Fruit fly (Drosophila melanogaster) whole organism, embryonic: ENCODE measurements around the gene CG12194.
A peak's percentile ranks its signal among the peaks of the same experiment; 100 is the strongest.

Experiments used
- Awh ChIP-seq: fragments of 200-800 bp; sonication (Bioruptor generic); IDR thresholded peaks from 2 replicates; pipeline ENCODE4, ENCODE4 v1.3.6; 2022; ENCODE audit warnings: missing biosample characterization, missing genetic modification characterization
- Bteb2 ChIP-seq: fragments of 200-800 bp; sonication (Bioruptor generic); optimal IDR thresholded peaks from 2 replicates; lab custom pipeline; 2016; ENCODE audit warnings: missing biosample characterization, missing genetic modification characterization
- CG12155 ChIP-seq: fragments of 200-800 bp; sonication (Bioruptor generic); optimal IDR thresholded peaks from 3 replicates; lab custom pipeline; 2016; ENCODE audit warnings: missing biosample characterization, missing genetic modification characterization
- CG12219 ChIP-seq: fragments of 200-800 bp; sonication (Bioruptor generic); optimal IDR thresholded peaks from 3 replicates; lab custom pipeline; 2018; ENCODE audit warnings: missing biosample characterization, mild to moderate bottlenecking, missing genetic modification characterization
- CG12769 ChIP-seq: fragments of 200-800 bp; sonication (Bioruptor generic); optimal IDR thresholded peaks from 2 replicates; lab custom pipeline; 2019; ENCODE audit warnings: missing biosample characterization, mild to moderate bottlenecking, missing genetic modification characterization, moderate library complexity
- CG13123 ChIP-seq: fragments of 200-800 bp; sonication (Bioruptor generic); optimal IDR thresholded peaks from 2 replicates; lab custom pipeline; 2016; ENCODE audit warnings: missing biosample characterization, missing genetic modification characterization
- CG14050 ChIP-seq: fragments of 200-800 bp; sonication (Bioruptor generic); IDR thresholded peaks from 3 replicates; pipeline ENCODE4 v1.3.6; 2022; ENCODE audit warnings: missing biosample characterization, missing genetic modification characterization
- CG14710 ChIP-seq: fragments of 200-800 bp; sonication (Bioruptor generic); optimal IDR thresholded peaks from 3 replicates; lab custom pipeline; 2019; ENCODE audit warnings: missing biosample characterization, mild to moderate bottlenecking, missing genetic modification characterization, moderate library complexity
- CG16779 ChIP-seq: fragments of 200-800 bp; sonication (Bioruptor generic); IDR thresholded peaks from 2 replicates; pipeline ENCODE4 v1.3.6; 2022; ENCODE audit warnings: missing biosample characterization, missing genetic modification characterization
- CG17612 ChIP-seq: fragments of 200-800 bp; sonication (Bioruptor generic); IDR thresholded peaks from 2 replicates; pipeline ENCODE4 v1.3.6; 2022; ENCODE audit warnings: missing biosample characterization, missing genetic modification characterization
- CG2199 ChIP-seq: fragments of 200-800 bp; sonication (Bioruptor generic); IDR thresholded peaks from 3 replicates; pipeline ENCODE4 v1.3.6; 2022; ENCODE audit warnings: missing biosample characterization, missing genetic modification characterization
- CG31441 ChIP-seq: fragments of 200-800 bp; sonication (Bioruptor generic); IDR thresholded peaks from 2 replicates; pipeline ENCODE4 v1.3.6; 2022; ENCODE audit warnings: missing biosample characterization, missing genetic modification characterization
- CG43689 ChIP-seq: fragments of 200-800 bp; sonication (Bioruptor generic); IDR thresholded peaks from 2 replicates; pipeline ENCODE4 v1.3.6; 2022; ENCODE audit warnings: missing biosample characterization, missing genetic modification characterization
- CG4617 ChIP-seq: fragments of 200-800 bp; sonication (Bioruptor generic); optimal IDR thresholded peaks from 3 replicates; lab custom pipeline; 2016; ENCODE audit warnings: missing biosample characterization, missing genetic modification characterization, borderline replicate concordance
- CG4707 ChIP-seq: fragments of 200-800 bp; sonication (Bioruptor generic); optimal IDR thresholded peaks from 2 replicates; lab custom pipeline; 2018; ENCODE audit warnings: missing biosample characterization, mild to moderate bottlenecking, missing genetic modification characterization, moderate library complexity
- CG6683 ChIP-seq: fragments of 200-800 bp; sonication (Bioruptor generic); optimal IDR thresholded peaks from 2 replicates; lab custom pipeline; 2017; ENCODE audit warnings: missing biosample characterization, mild to moderate bottlenecking, missing genetic modification characterization, missing genetic modification reagents
- CG8388 ChIP-seq: fragments of 200-800 bp; sonication (Bioruptor generic); optimal IDR thresholded peaks from 2 replicates; lab custom pipeline; 2019; ENCODE audit warnings: missing biosample characterization, mild to moderate bottlenecking, missing genetic modification characterization, moderate library complexity
- CG8924 ChIP-seq: fragments of 200-800 bp; optimal IDR thresholded peaks from 3 replicates; lab custom pipeline; 2019; ENCODE audit warnings: missing biosample characterization, mild to moderate bottlenecking, missing genetic modification characterization, moderate library complexity
- CG9817 ChIP-seq: fragments of 200-800 bp; sonication (Bioruptor generic); optimal IDR thresholded peaks from 2 replicates; lab custom pipeline; 2018; ENCODE audit warnings: missing biosample characterization, mild to moderate bottlenecking, missing genetic modification characterization, moderate library complexity
- CTCF ChIP-seq: fragments of 200-800 bp; sonication (Bioruptor generic); optimal IDR thresholded peaks from 2 replicates; lab custom pipeline; 2017; ENCODE audit warnings: missing biosample characterization, mild to moderate bottlenecking, missing genetic modification characterization, moderate library complexity
- ERR ChIP-seq: fragments of 200-800 bp; sonication (Bioruptor generic); optimal IDR thresholded peaks from 2 replicates; lab custom pipeline; 2016; ENCODE audit warnings: missing biosample characterization, missing genetic modification characterization
- Fer3 ChIP-seq: fragments of 200-800 bp; sonication (Bioruptor generic); optimal IDR thresholded peaks from 2 replicates; lab custom pipeline; 2018; ENCODE audit warnings: missing biosample characterization, mild to moderate bottlenecking, missing genetic modification characterization, moderate library complexity
- Gsc ChIP-seq: fragments of 200-800 bp; sonication (Bioruptor generic); IDR thresholded peaks from 2 replicates; pipeline ENCODE4 v1.3.6; 2022; ENCODE audit warnings: missing biosample characterization, missing genetic modification characterization
- Hmr ChIP-seq: fragments of 200-800 bp; sonication (Bioruptor generic); optimal IDR thresholded peaks from 3 replicates; lab custom pipeline; 2017; ENCODE audit warnings: mild to moderate bottlenecking, missing biosample characterization, missing genetic modification reagents, missing genetic modification characterization
- NFAT ChIP-seq: fragments of 200-800 bp; sonication (Bioruptor generic); IDR thresholded peaks from 2 replicates; pipeline ENCODE4 v1.3.6; 2022; ENCODE audit warnings: missing biosample characterization, missing genetic modification characterization
- PHDP ChIP-seq: fragments of 200-800 bp; sonication (Bioruptor generic); optimal IDR thresholded peaks from 3 replicates; lab custom pipeline; 2018; ENCODE audit warnings: missing biosample characterization, mild to moderate bottlenecking, missing genetic modification characterization, moderate library complexity
- Scr ChIP-seq: fragments of 200-800 bp; sonication (Bioruptor generic); IDR thresholded peaks from 2 replicates; pipeline ENCODE4 v1.3.6; 2022; ENCODE audit warnings: missing biosample characterization, missing genetic modification characterization; ENCODE audit not compliant: partially characterized antibody
- Spps ChIP-seq: fragments of 200-800 bp; sonication (Bioruptor generic); optimal IDR thresholded peaks from 2 replicates; lab custom pipeline; 2018; ENCODE audit warnings: missing biosample characterization, mild to moderate bottlenecking, missing genetic modification characterization
- Trl ChIP-seq, 3 experiments: fragments of >200 bp in 2 of 3; fragments of 200-800 bp in 1 of 3; sonication (Bioruptor generic) in 1 of 3; optimal IDR thresholded peaks; 2 replicates in 1 of 3; 3 replicates in 2 of 3; lab custom pipeline; 2016 to 2017; ENCODE audit warnings: missing biosample characterization in 1 of 3, missing genetic modification characterization in 1 of 3
- ab ChIP-seq: fragments of 200-800 bp; sonication (Bioruptor generic); optimal IDR thresholded peaks from 2 replicates; lab custom pipeline; 2016; ENCODE audit warnings: missing biosample characterization, missing genetic modification characterization
- btn ChIP-seq: fragments of 200-800 bp; sonication (Bioruptor generic); optimal IDR thresholded peaks from 2 replicates; lab custom pipeline; 2016; ENCODE audit warnings: missing biosample characterization, missing genetic modification characterization
- da ChIP-seq: fragments of 200-800 bp; sonication (Bioruptor generic); optimal IDR thresholded peaks from 2 replicates; lab custom pipeline; 2016; ENCODE audit warnings: missing biosample characterization, missing genetic modification characterization
- dan ChIP-seq: fragments of 200-800 bp; sonication (Bioruptor generic); IDR thresholded peaks from 2 replicates; pipeline ENCODE4 v1.3.6; 2022; ENCODE audit warnings: missing biosample characterization, missing genetic modification characterization
- ems ChIP-seq: fragments of 200-800 bp; sonication (Bioruptor generic); optimal IDR thresholded peaks from 3 replicates; lab custom pipeline; 2016; ENCODE audit warnings: missing biosample characterization, missing genetic modification characterization
- fd102C ChIP-seq: fragments of 200-800 bp; sonication (Bioruptor generic); optimal IDR thresholded peaks from 2 replicates; lab custom pipeline; 2018; ENCODE audit warnings: missing biosample characterization, mild to moderate bottlenecking, missing genetic modification characterization, moderate library complexity
- ftz-f1 ChIP-seq: fragments of 200-800 bp; sonication (Bioruptor generic); optimal IDR thresholded peaks from 2 replicates; lab custom pipeline; 2016; ENCODE audit warnings: missing biosample characterization, missing genetic modification characterization
- insv ChIP-seq, 2 experiments: fragments of 200-800 bp; sonication (Bioruptor generic); optimal IDR thresholded peaks; 3 replicates each; lab custom pipeline; 2016 to 2018; ENCODE audit warnings: missing biosample characterization in 2 of 2, missing genetic modification characterization in 2 of 2
- kah ChIP-seq: fragments of 200-800 bp; sonication (Bioruptor generic); optimal IDR thresholded peaks from 2 replicates; lab custom pipeline; 2018; ENCODE audit warnings: missing biosample characterization, mild to moderate bottlenecking, missing genetic modification characterization
- ken ChIP-seq: fragments of 200-800 bp; sonication (Bioruptor generic); IDR thresholded peaks from 3 replicates; pipeline ENCODE4 v1.3.6; 2022; ENCODE audit warnings: missing biosample characterization, missing genetic modification characterization
- mam ChIP-seq: fragments of 200-800 bp; sonication (Bioruptor generic); optimal IDR thresholded peaks from 3 replicates; lab custom pipeline; 2016; ENCODE audit warnings: missing biosample characterization, missing genetic modification characterization
- mirr ChIP-seq: fragments of 200-800 bp; sonication (Bioruptor generic); optimal IDR thresholded peaks from 3 replicates; lab custom pipeline; 2018; ENCODE audit warnings: missing biosample characterization, mild to moderate bottlenecking, missing genetic modification characterization
- nerfin-1 ChIP-seq: fragments of 200-800 bp; sonication (Bioruptor generic); optimal IDR thresholded peaks from 3 replicates; lab custom pipeline; 2019; ENCODE audit warnings: missing biosample characterization, mild to moderate bottlenecking, missing genetic modification characterization, moderate library complexity
- nerfin-2 ChIP-seq: fragments of 200-800 bp; sonication (Bioruptor generic); IDR thresholded peaks from 2 replicates; pipeline ENCODE4 v1.3.6; 2022; ENCODE audit warnings: missing biosample characterization, missing genetic modification characterization; ENCODE audit not compliant: partially characterized antibody
- onecut ChIP-seq: fragments of 200-800 bp; sonication (Bioruptor generic); IDR thresholded peaks from 2 replicates; pipeline ENCODE4 v1.3.6; 2022; ENCODE audit warnings: missing biosample characterization, missing genetic modification characterization
- ranshi ChIP-seq: fragments of 200-800 bp; sonication (Bioruptor generic); IDR thresholded peaks from 2 replicates; pipeline ENCODE4 v1.3.6; 2022; ENCODE audit warnings: missing biosample characterization, missing genetic modification characterization
- sens-2 ChIP-seq: fragments of 200-800 bp; sonication (Bioruptor generic); IDR thresholded peaks from 2 replicates; pipeline ENCODE4 v1.3.6; 2022; ENCODE audit warnings: missing biosample characterization, missing genetic modification characterization
- trh ChIP-seq: fragments of 200-800 bp; sonication (Bioruptor generic); optimal IDR thresholded peaks from 2 replicates; lab custom pipeline; 2016; ENCODE audit warnings: missing biosample characterization, missing genetic modification characterization
- vfl ChIP-seq: fragments of 200-800 bp; sonication (Bioruptor generic); optimal IDR thresholded peaks from 2 replicates; lab custom pipeline; 2016; ENCODE audit warnings: missing biosample characterization, missing genetic modification characterization
- z ChIP-seq: fragments of 200-800 bp; sonication (Bioruptor generic); IDR thresholded peaks from 3 replicates; pipeline ENCODE4 v1.3.6; 2022; ENCODE audit warnings: missing biosample characterization, missing genetic modification characterization

Gene CG12194

dm6 chr2L:4887382-4888219 lies 49.5 kb downstream of the CG12194 start:
- TF ChIP-seq NFAT (GFP tag; lab: Robert Waterston, UW), result peak; percentile 55; the same call in 1 of the 2 replicates
- TF ChIP-seq trh (GFP tag; lab: Kevin White, UChicago), result peak; percentile 38
- TF ChIP-seq ERR, result no peak
- no peak for TF ChIP-seq CG13123 (GFP tag; lab: Kevin White, UChicago)
- TF ChIP-seq CG8924 (tag; lab: Kevin White, UChicago), result peak; percentile 11
- TF ChIP-seq Spps, result no peak
- TF ChIP-seq z (GFP tag; lab: Robert Waterston, UW), result 0 out of 3 replicates have a peak, but pooled peaks have one; percentile 28
- peak; percentile 31 for TF ChIP-seq Hmr (GFP tag; lab: Kevin White, UChicago)
- peak; percentile 50; the same call in 1 of the 2 replicates for TF ChIP-seq sens-2 (GFP tag; lab: Robert Waterston, UW)
- TF ChIP-seq CG16779, result no peak
- no peak for TF ChIP-seq mirr (GFP tag; lab: Kevin White, UChicago)
- TF ChIP-seq mam (GFP tag; lab: Kevin White, UChicago), result peak; percentile 30
- peak; percentile 63 for TF ChIP-seq Awh (GFP tag; lab: Robert Waterston, UW)
- no peak for TF ChIP-seq CG12219 (GFP tag; lab: Kevin White, UChicago)
- no peak for TF ChIP-seq btn (GFP tag; lab: Kevin White, UChicago)
- no peak for TF ChIP-seq ems (GFP tag; lab: Kevin White, UChicago)
- no peak for TF ChIP-seq Trl (optimal IDR thresholded peaks at IDR 0.05; lab: Kevin White, UChicago)
- TF ChIP-seq Trl (GFP tag; optimal IDR thresholded peaks at IDR 0.05; lab: Kevin White, UChicago), result peak; percentile 27
- peak; percentile 52 for TF ChIP-seq CG31441 (GFP tag; lab: Robert Waterston, UW)
- TF ChIP-seq PHDP (tag; lab: Kevin White, UChicago), result peak; percentile 67
- peak; percentile 52; the same call in 1 of the 3 replicates for TF ChIP-seq ken (GFP tag; lab: Robert Waterston, UW)
- TF ChIP-seq ftz-f1 (GFP tag; lab: Kevin White, UChicago), result peak; percentile 17
- no peak for TF ChIP-seq insv (GFP tag; optimal IDR thresholded peaks at IDR 0.05; lab: Kevin White, UChicago)
- no peak for TF ChIP-seq onecut (GFP tag; lab: Robert Waterston, UW)
- no peak for TF ChIP-seq Bteb2 (GFP tag; lab: Kevin White, UChicago)
- peak; percentile 18 for TF ChIP-seq fd102C
- TF ChIP-seq CG6683 (GFP tag; lab: Kevin White, UChicago), result no peak
- TF ChIP-seq CG14050 (GFP tag; lab: Robert Waterston, UW), result peak; percentile 39; the same call in 2 of the 3 replicates
- no peak for TF ChIP-seq Scr (GFP tag; lab: Robert Waterston, UW)
- no peak for TF ChIP-seq nerfin-1 (tag; lab: Kevin White, UChicago)
- TF ChIP-seq CG9817, result peak; percentile 55
- TF ChIP-seq CG2199 (GFP tag; lab: Robert Waterston, UW), result peak; percentile 36; the same call in 1 of the 3 replicates
- no peak for TF ChIP-seq dan (GFP tag; lab: Robert Waterston, UW)
- TF ChIP-seq ranshi (GFP tag; lab: Robert Waterston, UW), result peak; percentile 72
- no peak for TF ChIP-seq CG4617 (GFP tag; lab: Kevin White, UChicago)
- no peak for TF ChIP-seq da (GFP tag; lab: Kevin White, UChicago)
- TF ChIP-seq Fer3, result peak; percentile 62
- peak; percentile 43; the same call in 1 of the 2 replicates for TF ChIP-seq CG43689
- no peak for TF ChIP-seq CG4707
- peak; percentile 50 for TF ChIP-seq CG8388 (GFP tag; lab: Kevin White, UChicago)
- peak; percentile 69 for TF ChIP-seq CG12769 (tag; lab: Kevin White, UChicago)
- no peak for TF ChIP-seq kah
- no peak for TF ChIP-seq Gsc
- TF ChIP-seq CTCF, result no peak
- peak; percentile 39 for TF ChIP-seq CG12155 (GFP tag; lab: Kevin White, UChicago)
- TF ChIP-seq vfl, result no peak
- TF ChIP-seq ab, result no peak
- no peak for TF ChIP-seq nerfin-2 (GFP tag; lab: Robert Waterston, UW)
- peak; percentile 21 for TF ChIP-seq CG14710 (tag; lab: Kevin White, UChicago)
- peak; percentile 61 for TF ChIP-seq CG17612 (GFP tag; lab: Robert Waterston, UW)
